Fruit fly (Drosophila melanogaster) whole organism, adult: ENCODE results near the gene CG5282.
A peak's percentile ranks its signal among the peaks of the same experiment; 100 is the strongest.

Source experiments
- CG11617 ChIP-seq: fragments of 200-800 bp; sonication (Bioruptor generic); optimal IDR thresholded peaks from 2 replicates; lab custom pipeline; 2017; ENCODE audit warnings: mild to moderate bottlenecking, missing biosample characterization, missing genetic modification reagents, missing genetic modification characterization
- CG12768 ChIP-seq: fragments of 200-800 bp; sonication (Bioruptor generic); optimal IDR thresholded peaks from 2 replicates; lab custom pipeline; 2017; ENCODE audit warnings: missing biosample characterization, missing genetic modification characterization, mild to moderate bottlenecking, moderate library complexity, missing genetic modification reagents
- CG14711 ChIP-seq: fragments of 200-800 bp; sonication (Bioruptor generic); optimal IDR thresholded peaks from 2 replicates; lab custom pipeline; 2018; ENCODE audit warnings: missing biosample characterization, mild to moderate bottlenecking, missing genetic modification characterization, moderate library complexity
- CG1620 ChIP-seq: fragments of 200-800 bp; sonication (Bioruptor generic); optimal IDR thresholded peaks from 2 replicates; lab custom pipeline; 2016; ENCODE audit warnings: missing biosample characterization, missing genetic modification characterization
- CG33017 ChIP-seq: fragments of 200-800 bp; sonication (Bioruptor generic); optimal IDR thresholded peaks from 2 replicates; lab custom pipeline; 2018; ENCODE audit warnings: missing biosample characterization, mild to moderate bottlenecking, missing genetic modification characterization, moderate library complexity
- CG5204 ChIP-seq: fragments of 200-800 bp; sonication (Bioruptor generic); optimal IDR thresholded peaks from 2 replicates; lab custom pipeline; 2016; ENCODE audit warnings: missing biosample characterization, missing genetic modification characterization
- CG7045 ChIP-seq: fragments of 200-800 bp; sonication (Bioruptor generic); optimal IDR thresholded peaks from 2 replicates; lab custom pipeline; 2017; ENCODE audit warnings: missing biosample characterization, mild to moderate bottlenecking, missing genetic modification characterization
- CG7101 ChIP-seq: fragments of 200-800 bp; sonication (Bioruptor generic); optimal IDR thresholded peaks from 2 replicates; lab custom pipeline; 2018; ENCODE audit warnings: missing biosample characterization, mild to moderate bottlenecking, missing genetic modification characterization, moderate library complexity
- Clk ChIP-seq: fragments of 200-800 bp; sonication (Bioruptor generic); optimal IDR thresholded peaks from 2 replicates; lab custom pipeline; 2017; ENCODE audit warnings: missing biosample characterization, missing genetic modification characterization
- Crg-1 ChIP-seq: fragments of 200-800 bp; sonication (Bioruptor generic); optimal IDR thresholded peaks from 2 replicates; lab custom pipeline; 2016; ENCODE audit warnings: missing biosample characterization, missing genetic modification characterization
- Hr96 ChIP-seq: fragments of 200-800 bp; sonication (Bioruptor generic); optimal IDR thresholded peaks from 2 replicates; lab custom pipeline; 2016; ENCODE audit warnings: missing biosample characterization, missing genetic modification characterization
- Mnt ChIP-seq: fragments of 200-800 bp; sonication (Bioruptor generic); optimal IDR thresholded peaks from 2 replicates; lab custom pipeline; 2016; ENCODE audit warnings: missing biosample characterization, mild to moderate bottlenecking, missing genetic modification characterization
- bab1 ChIP-seq: fragments of 200-800 bp; sonication (Bioruptor generic); optimal IDR thresholded peaks from 3 replicates; lab custom pipeline; 2019; ENCODE audit warnings: missing biosample characterization, mild to moderate bottlenecking, missing genetic modification characterization, moderate library complexity
- cic ChIP-seq: fragments of 200-800 bp; sonication (Bioruptor generic); optimal IDR thresholded peaks from 2 replicates; lab custom pipeline; 2017; ENCODE audit warnings: missing biosample characterization, mild to moderate bottlenecking, missing genetic modification characterization, moderate library complexity
- cnc ChIP-seq, 2 experiments: fragments of >200 bp; optimal IDR thresholded peaks; 2 replicates each; lab custom pipeline; 2017
- kay ChIP-seq: fragments of 200-800 bp; sonication (Bioruptor generic); peaks from one replicate; lab custom pipeline; 2016; ENCODE audit warnings: missing biosample characterization, missing genetic modification characterization, borderline replicate concordance
- ovo ChIP-seq: fragments of 200-800 bp; sonication (Bioruptor generic); optimal IDR thresholded peaks from 2 replicates; lab custom pipeline; 2016; ENCODE audit warnings: missing biosample characterization, missing genetic modification characterization
- pad ChIP-seq: fragments of 200-800 bp; sonication (Bioruptor generic); optimal IDR thresholded peaks from 3 replicates; lab custom pipeline; 2017; ENCODE audit warnings: missing biosample characterization, missing genetic modification characterization, mild to moderate bottlenecking, moderate library complexity, missing genetic modification reagents
- tj ChIP-seq: fragments of 200-800 bp; sonication (Bioruptor generic); optimal IDR thresholded peaks from 3 replicates; lab custom pipeline; 2017; ENCODE audit warnings: missing biosample characterization, mild to moderate bottlenecking, missing genetic modification characterization, moderate library complexity
- toe ChIP-seq: fragments of 200-800 bp; sonication (Bioruptor generic); optimal IDR thresholded peaks from 2 replicates; lab custom pipeline; 2016; ENCODE audit warnings: missing biosample characterization, missing genetic modification characterization

Gene CG5282

DNA sequence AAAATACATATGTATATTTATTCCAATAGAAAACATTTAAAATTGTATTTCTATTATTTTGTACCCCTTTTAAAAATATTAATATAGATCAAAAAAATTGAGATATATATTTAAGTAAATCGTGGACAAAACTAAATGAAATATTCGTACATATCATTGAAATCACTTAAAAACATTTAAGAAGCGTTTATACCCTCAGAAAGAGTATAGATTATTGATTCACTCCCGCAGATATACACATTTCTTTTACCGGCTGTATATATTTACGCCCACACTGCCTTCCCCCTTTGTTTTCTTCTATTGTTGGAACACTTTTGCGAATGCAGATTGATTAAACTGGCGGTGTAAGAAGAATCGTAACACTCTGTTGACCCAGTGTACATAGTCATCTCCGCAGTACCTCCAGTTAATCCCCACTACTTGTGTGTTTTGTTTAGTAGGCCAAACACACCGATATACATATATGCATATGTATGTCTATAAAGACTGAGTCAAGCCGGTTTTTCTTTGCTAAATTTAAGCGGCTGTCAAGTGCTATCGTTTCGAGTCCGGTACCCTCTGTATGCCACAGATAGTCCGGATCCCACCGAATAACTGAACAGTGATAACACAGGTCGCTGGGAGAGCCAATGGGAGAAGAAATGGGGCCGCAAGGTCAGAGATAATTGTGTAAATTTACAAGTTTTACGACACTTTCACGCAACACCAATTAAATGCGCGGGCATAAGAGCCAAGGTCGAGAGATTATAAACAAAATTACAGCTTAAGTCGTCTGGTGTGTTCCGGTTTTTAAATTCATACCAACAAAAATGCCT lies 45.8 kb upstream of the CG5282 start:
- peak; percentile 12 for TF ChIP-seq CG1620 (GFP tag; lab: Kevin White, UChicago)
- TF ChIP-seq ovo (GFP tag; lab: Kevin White, UChicago) = peak; percentile 53
- peak; percentile 71 for TF ChIP-seq cic (GFP tag; lab: Kevin White, UChicago)
- no peak for TF ChIP-seq bab1 (GFP tag; lab: Kevin White, UChicago)
- no peak for TF ChIP-seq tj (GFP tag; lab: Kevin White, UChicago)
- TF ChIP-seq CG11617 (GFP tag; lab: Kevin White, UChicago) = peak; percentile 41
- TF ChIP-seq cnc (optimal IDR thresholded peaks at IDR 0.05; lab: Kevin White, UChicago) = no peak
- peak; percentile 62 for TF ChIP-seq CG14711 (tag; lab: Kevin White, UChicago)
- TF ChIP-seq CG7101 = peak; percentile 76
- peak; percentile 46 for TF ChIP-seq toe (GFP tag; lab: Kevin White, UChicago)
- peak; percentile 32 for TF ChIP-seq CG12768 (GFP tag; lab: Kevin White, UChicago)
- peak; percentile 63 for TF ChIP-seq Mnt (GFP tag; lab: Kevin White, UChicago)
- TF ChIP-seq CG7045 = no peak
- peak; percentile 19 for TF ChIP-seq Hr96 (GFP tag; lab: Kevin White, UChicago)
- peak; percentile 17 for TF ChIP-seq CG5204
- peak; percentile 50 for TF ChIP-seq pad (GFP tag; lab: Kevin White, UChicago)
- TF ChIP-seq kay (GFP tag; lab: Kevin White, UChicago) = peak; percentile 50
- peak; percentile 87 for TF ChIP-seq Crg-1 (GFP tag; lab: Kevin White, UChicago)
- peak; percentile 84 for TF ChIP-seq CG33017
- no peak for TF ChIP-seq Clk (GFP tag; lab: Kevin White, UChicago)

DNA sequence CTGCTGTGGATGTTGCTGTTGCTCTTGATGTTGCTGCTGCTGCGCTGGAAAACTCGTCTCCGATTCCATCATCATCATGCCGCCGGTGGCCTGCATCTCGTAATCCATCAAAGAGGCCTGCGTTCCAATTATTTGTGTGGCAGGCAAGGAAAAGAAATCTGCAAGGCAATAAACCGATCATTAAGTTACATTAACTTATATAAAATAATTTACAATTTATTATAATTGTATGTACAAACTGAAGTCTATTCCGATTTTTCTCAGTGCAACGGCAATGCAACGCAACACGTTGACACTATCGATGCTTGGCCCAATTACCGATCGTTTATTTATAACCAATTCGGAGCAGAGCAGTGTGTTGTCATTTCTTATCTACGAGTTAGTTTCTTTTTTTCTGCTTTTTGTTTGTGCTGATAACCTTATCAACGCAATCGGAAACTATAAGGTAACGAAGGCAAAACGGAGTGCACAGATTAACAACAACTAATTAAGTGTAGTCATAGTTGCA lies 45.2 kb upstream of the CG5282 start:
- TF ChIP-seq Clk (GFP tag; lab: Kevin White, UChicago) (peak; percentile 44), CG12768 (GFP tag; lab: Kevin White, UChicago) (peak; percentile 26), CG14711 (tag; lab: Kevin White, UChicago) (no peak), toe (GFP tag; lab: Kevin White, UChicago) (no peak), kay (GFP tag; lab: Kevin White, UChicago) (peak; percentile 96), CG1620 (GFP tag; lab: Kevin White, UChicago) (no peak), CG5204 (no peak), Hr96 (GFP tag; lab: Kevin White, UChicago) (no peak), CG7045 (peak; percentile 55), CG7101 (no peak), pad (GFP tag; lab: Kevin White, UChicago) (no peak), CG33017 (no peak), cic (GFP tag; lab: Kevin White, UChicago) (peak; percentile 86), bab1 (GFP tag; lab: Kevin White, UChicago) (no peak), Mnt (GFP tag; lab: Kevin White, UChicago) (peak; percentile 30), Crg-1 (GFP tag; lab: Kevin White, UChicago) (no peak), ovo (GFP tag; lab: Kevin White, UChicago) (no peak), cnc (optimal IDR thresholded peaks at IDR 0.05; lab: Kevin White, UChicago) (no peak), CG11617 (GFP tag; lab: Kevin White, UChicago) (peak; percentile 6), tj (GFP tag; lab: Kevin White, UChicago) (peak; percentile 19)

DNA sequence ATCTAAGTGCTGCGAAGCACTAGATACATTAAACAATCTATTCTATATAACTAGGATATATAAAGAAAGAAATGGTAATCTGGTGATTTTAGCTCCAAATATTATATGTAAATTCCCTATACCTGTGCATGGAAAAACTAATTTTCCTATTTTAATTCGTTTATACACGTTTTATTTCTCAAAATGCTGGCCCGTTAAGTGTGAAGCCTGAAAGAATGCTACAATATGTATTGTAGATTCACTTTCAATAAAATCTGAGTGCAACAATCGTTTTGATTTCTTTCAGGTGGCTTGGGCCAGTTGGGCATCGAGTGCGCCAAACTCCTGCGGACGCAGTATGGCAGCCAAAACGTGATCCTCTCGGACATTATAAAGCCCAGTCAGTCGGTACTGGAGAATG lies 41.6 kb upstream of the CG5282 start:
- TF ChIP-seq Crg-1 (GFP tag; lab: Kevin White, UChicago) (no peak), cnc (optimal IDR thresholded peaks at IDR 0.05; lab: Kevin White, UChicago) (no peak), pad (GFP tag; lab: Kevin White, UChicago) (no peak), CG14711 (tag; lab: Kevin White, UChicago) (no peak), CG1620 (GFP tag; lab: Kevin White, UChicago) (no peak)

DNA sequence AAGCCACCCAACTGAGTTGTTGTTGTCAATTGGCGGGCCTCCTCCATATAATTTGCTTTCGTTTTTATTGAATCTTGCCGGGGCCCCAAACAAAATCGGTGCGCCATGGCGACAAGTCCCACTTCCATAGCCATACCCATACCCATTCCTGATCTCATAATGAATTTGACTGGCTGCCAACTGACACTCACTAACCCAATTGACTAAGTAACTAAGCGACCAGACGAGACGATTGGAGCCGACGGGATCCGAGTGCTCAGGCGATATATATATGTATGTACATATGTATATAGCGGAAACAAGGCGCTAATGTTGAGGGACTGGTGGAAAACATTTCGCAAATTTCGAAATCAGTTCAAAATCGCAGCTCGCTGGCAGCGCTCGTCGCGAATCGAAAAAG lies 40.7 kb upstream of the CG5282 start, which contains the start of gene Tdh:
Gene Tdh (plus strand): TSS at position 346 of the 400 bp plus-strand sequence.
- TF ChIP-seq CG12768 (GFP tag; lab: Kevin White, UChicago) = no peak
- no peak for TF ChIP-seq CG7101
- no peak for TF ChIP-seq Hr96 (GFP tag; lab: Kevin White, UChicago)
- no peak for TF ChIP-seq CG7045

DNA sequence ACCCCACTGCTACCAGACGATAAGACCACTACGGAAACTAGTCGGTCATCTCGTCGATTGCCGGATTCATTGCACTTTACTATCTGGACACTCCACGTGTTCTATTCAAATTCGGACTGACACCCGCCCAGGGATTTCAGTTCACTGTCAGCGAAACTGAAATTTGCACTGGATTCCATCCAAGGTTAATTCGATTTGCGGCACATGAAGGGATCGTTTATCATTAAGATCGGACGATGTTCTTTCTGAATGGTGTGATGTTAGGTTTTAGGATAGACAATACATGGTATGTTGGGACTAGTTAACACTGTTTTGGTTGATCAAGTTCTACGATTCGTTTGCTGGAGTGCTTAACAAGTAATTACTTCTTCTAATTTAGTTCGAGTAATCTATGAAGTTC lies 40.1 kb upstream of the CG5282 start, which contains the start of gene CG42764:
Gene CG42764 (minus strand): TSS at position 101 of the 400 bp plus-strand sequence.
- TF ChIP-seq tj (GFP tag; lab: Kevin White, UChicago) = no peak
- TF ChIP-seq CG7045 = no peak
- no peak for TF ChIP-seq Crg-1 (GFP tag; lab: Kevin White, UChicago)
- TF ChIP-seq CG7101 = no peak
- no peak for TF ChIP-seq bab1 (GFP tag; lab: Kevin White, UChicago)
- no peak for TF ChIP-seq toe (GFP tag; lab: Kevin White, UChicago)
- TF ChIP-seq CG14711 (tag; lab: Kevin White, UChicago) = no peak
- TF ChIP-seq CG5204 = no peak
- TF ChIP-seq CG1620 (GFP tag; lab: Kevin White, UChicago) = no peak

DNA sequence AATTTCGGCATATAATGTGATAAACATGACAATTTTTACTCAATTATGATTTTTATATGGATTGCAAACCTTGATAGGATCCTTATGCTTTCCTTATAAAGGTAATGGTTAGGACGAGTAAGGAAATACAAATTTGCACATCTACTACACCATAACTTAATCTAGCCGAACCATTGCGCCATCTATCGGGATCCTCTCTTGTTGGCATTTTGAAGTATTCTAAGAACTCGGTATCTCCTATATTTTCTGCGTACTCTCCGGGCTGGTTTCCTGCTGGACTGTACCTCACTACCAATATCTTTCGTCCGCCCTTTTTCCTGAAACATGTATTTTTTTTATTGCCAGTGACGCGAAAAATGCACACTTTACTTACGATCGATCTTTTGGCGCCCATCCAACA lies 38.8 kb upstream of the CG5282 start, which contains the start of gene atk:
Gene atk (minus strand): TSS at position 186 of the 400 bp plus-strand sequence.
- TF ChIP-seq Crg-1 (GFP tag; lab: Kevin White, UChicago) = no peak
- TF ChIP-seq CG33017 = no peak
